Fruit fly (Drosophila melanogaster) whole organism: Measurements from ENCODE around the gene Dpp10.

ENCODE experiments used
- CG8478 ChIP-seq: fragments of >200 bp; optimal IDR thresholded peaks from 2 replicates; lab custom pipeline; 2018; ENCODE audit warnings: inconsistent platforms
- Dll ChIP-seq: fragments of >200 bp; optimal IDR thresholded peaks from 2 replicates; lab custom pipeline; 2017
- pan ChIP-seq: fragments of >200 bp; optimal IDR thresholded peaks from 2 replicates; lab custom pipeline; 2017

DNA sequence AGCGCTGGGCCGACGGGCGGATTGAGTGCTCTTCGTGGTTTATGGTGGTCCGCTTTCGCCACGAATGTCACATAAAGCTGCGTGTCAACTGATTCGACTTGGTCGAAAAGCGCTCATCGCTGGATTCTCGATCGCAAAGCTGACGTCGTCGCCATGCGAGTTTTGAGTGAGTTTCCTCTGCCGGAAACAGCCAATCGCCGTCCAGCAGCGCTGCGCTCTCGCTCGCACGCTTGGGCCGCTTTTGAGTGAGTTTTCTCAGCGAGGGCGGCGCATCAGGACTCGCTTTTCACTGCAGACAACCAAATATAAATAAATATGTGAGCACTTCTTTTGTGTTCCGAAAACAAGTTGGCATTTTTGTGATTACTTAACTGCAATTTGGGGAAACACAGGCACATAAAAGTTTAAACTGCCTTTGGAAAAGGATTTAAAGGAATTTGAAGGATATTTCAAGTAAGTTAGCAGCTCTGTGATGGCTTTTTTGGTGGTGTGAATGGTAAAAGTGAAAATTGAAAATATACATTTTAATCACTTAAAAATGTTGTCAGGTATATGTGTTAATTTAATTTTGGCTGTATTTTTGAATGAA, 53.9 kb downstream of the Dpp10 start, which contains the start of gene eya:
- TF ChIP-seq pan (lab: Kevin White, UChicago) = no peak
- TF ChIP-seq CG8478 (lab: Kevin White, UChicago) = no peak
- no peak for TF ChIP-seq Dll (lab: Kevin White, UChicago)
